Worm (Caenorhabditis elegans): ENCODE results near the gene col-113.

The col-113 gene

ce11 chrIV:7114599-7114998, 37.7 kb downstream of the col-113 start, which contains the start of gene nas-8:
Gene nas-8 (plus strand): TSS chrIV:7114899.
- no peak for TF ChIP-seq mep-1 (tag; optimal IDR thresholded peaks at IDR 0.05)
- TF ChIP-seq snu-23 (GFP tag; optimal IDR thresholded peaks at IDR 0.05): peak; percentile 11

- TF ChIP-seq egl-13 (tag; optimal IDR thresholded peaks at IDR 0.05) (no peak), fos-1 (tag; optimal IDR thresholded peaks at IDR 0.05) (no peak), lin-35 (GFP tag; optimal IDR thresholded peaks at IDR 0.05) (no peak)
These were observed 41.0 kb downstream of the col-113 start, which contains the start of the genes ZC477.7 and ssq-3 for ce11 chrIV:7111354-7111753. Gene ZC477.7 (minus strand): TSS chrIV:7111454. Gene ssq-3 (plus strand): TSS chrIV:7111604.

- TF ChIP-seq lin-13 (GFP tag; optimal IDR thresholded peaks at IDR 0.05) (no peak), nhr-85 (tag) (no peak), egl-27 (tag; optimal IDR thresholded peaks at IDR 0.05) (no peak)
These were observed 44.4 kb downstream of the col-113 start, which contains the start of gene ZC477.2 for ce11 chrIV:7107893-7108292. Gene ZC477.2 (plus strand): TSS chrIV:7108193.

- peak in 2 of 6 experiments; percentile 0 to 3 for TF ChIP-seq elt-3 (tag; optimal IDR thresholded peaks at IDR 0.05)
- TF ChIP-seq pag-3 (tag; optimal IDR thresholded peaks at IDR 0.05; ENCODE audit: borderline replicate concordance, insufficient read depth): no peak
- TF ChIP-seq Y116A8C.19 (tag; optimal IDR thresholded peaks at IDR 0.05; ENCODE audit: borderline replicate concordance): no peak
- TF ChIP-seq jun-1 (tag; optimal IDR thresholded peaks at IDR 0.05): peak; percentile 65
- TF ChIP-seq egl-13 (tag; optimal IDR thresholded peaks at IDR 0.05): peak; percentile 57
- TF ChIP-seq mep-1 (tag; optimal IDR thresholded peaks at IDR 0.05): peak; percentile 94
- no peak for TF ChIP-seq ceh-63 (GFP tag; optimal IDR thresholded peaks at IDR 0.05)
- TF ChIP-seq mab-9 (GFP tag; IDR thresholded peaks at IDR 0.05): peak; percentile 23; the same call in 1 of the 2 replicates
- peak; percentile 37 for TF ChIP-seq nhr-11 (tag; optimal IDR thresholded peaks at IDR 0.05)
- peak; percentile 85 for TF ChIP-seq nhr-90 (tag; optimal IDR thresholded peaks at IDR 0.05; ENCODE audit: poor library complexity)
- no peak for TF ChIP-seq fkh-10 (GFP tag; optimal IDR thresholded peaks at IDR 0.05)
- peak; percentile 89 for TF ChIP-seq rnt-1 (tag; optimal IDR thresholded peaks at IDR 0.05)
- TF ChIP-seq tbx-2 (tag; optimal IDR thresholded peaks at IDR 0.05): peak; percentile 85
- peak; percentile 45 for TF ChIP-seq zip-4 (GFP tag; optimal IDR thresholded peaks at IDR 0.05)
- no peak for TF ChIP-seq hlh-4 (tag; optimal IDR thresholded peaks at IDR 0.05)
- peak; percentile 58 for TF ChIP-seq fkh-4 (tag; optimal IDR thresholded peaks at IDR 0.05; ENCODE audit: borderline replicate concordance)
- TF ChIP-seq lin-14 (GFP tag; optimal IDR thresholded peaks at IDR 0.05): no peak
- TF ChIP-seq nhr-85 (tag): peak; percentile 68
- peak; percentile 80 for TF ChIP-seq snpc-4 (tag; optimal IDR thresholded peaks at IDR 0.05)
- TF ChIP-seq unc-86 (tag; optimal IDR thresholded peaks at IDR 0.05): peak; percentile 78
- peak; percentile 90 for TF ChIP-seq snu-23 (GFP tag; optimal IDR thresholded peaks at IDR 0.05)
- no peak for TF ChIP-seq nhr-28 (tag; optimal IDR thresholded peaks at IDR 0.05)
- TF ChIP-seq nhr-47 (tag; optimal IDR thresholded peaks at IDR 0.05): peak; percentile 89
- no peak for TF ChIP-seq unc-62 (GFP tag; optimal IDR thresholded peaks at IDR 0.05)
- no peak for TF ChIP-seq nhr-84 (tag; optimal IDR thresholded peaks at IDR 0.05)
- peak; percentile 57 for TF ChIP-seq aly-2 (tag; optimal IDR thresholded peaks at IDR 0.05)
- no peak for TF ChIP-seq zag-1 (tag; optimal IDR thresholded peaks at IDR 0.05)
- TF ChIP-seq lsy-2 (tag; optimal IDR thresholded peaks at IDR 0.05): peak; percentile 85 to 86
- TF ChIP-seq unc-130 (tag; optimal IDR thresholded peaks at IDR 0.05): peak; percentile 67
- no peak for TF ChIP-seq aha-1 (tag; optimal IDR thresholded peaks at IDR 0.05)
- TF ChIP-seq nhr-12 (tag; optimal IDR thresholded peaks at IDR 0.05): no peak
- TF ChIP-seq skn-1 (tag; optimal IDR thresholded peaks at IDR 0.05): peak; percentile 74
- peak; percentile 52 for TF ChIP-seq elt-2 (tag; optimal IDR thresholded peaks at IDR 0.05)
- no peak for TF ChIP-seq hpl-2 (GFP tag; optimal IDR thresholded peaks at IDR 0.05)
- TF ChIP-seq mdl-1 (tag; optimal IDR thresholded peaks at IDR 0.05): peak in 1 of 2 experiments; percentile 62
- peak; percentile 82 for TF ChIP-seq xbp-1 (tag; optimal IDR thresholded peaks at IDR 0.05)
- TF ChIP-seq tlp-1 (tag; optimal IDR thresholded peaks at IDR 0.05): no peak
- peak; percentile 5 for TF ChIP-seq nhr-77 (tag; optimal IDR thresholded peaks at IDR 0.05)
- TF ChIP-seq ztf-11 (tag; optimal IDR thresholded peaks at IDR 0.05): peak in 1 of 2 experiments; percentile 19
- TF ChIP-seq isw-1 (GFP tag; IDR thresholded peaks at IDR 0.05): peak; percentile 56
- TF ChIP-seq C16A3.4 (tag; optimal IDR thresholded peaks at IDR 0.05): peak; percentile 71
- no peak for TF ChIP-seq ets-5 (GFP tag; IDR thresholded peaks at IDR 0.05)
These were observed 49.1 kb downstream of the col-113 start, which contains the start of the genes rde-8 and ZC477.3 for ce11 chrIV:7103211-7103679. Gene rde-8 (minus strand): TSS chrIV:7103261. Gene ZC477.3 (plus strand): TSS chrIV:7103492.

Data from whole organism, L1 larva.